Fruit fly (Drosophila melanogaster) whole organism, embryonic: Measurements from ENCODE around the gene ppk17.
A peak's percentile ranks its signal among the peaks of the same experiment; 100 is the strongest.

Experiments
- Aef1 ChIP-seq: fragments of 200-800 bp; sonication (Bioruptor generic); IDR thresholded peaks from 3 replicates; pipeline ENCODE4 v1.3.6; 2022; ENCODE audit warnings: missing biosample characterization, missing genetic modification characterization
- CG11085 ChIP-seq: fragments of 200-800 bp; sonication (Bioruptor generic); IDR thresholded peaks from 2 replicates; pipeline ENCODE4 v1.3.6; 2022; ENCODE audit warnings: missing biosample characterization, missing genetic modification characterization
- CG11247 ChIP-seq: fragments of 200-800 bp; sonication (Bioruptor generic); IDR thresholded peaks from 2 replicates; pipeline ENCODE4 v1.3.6; 2022; ENCODE audit warnings: missing biosample characterization, missing genetic modification characterization
- CG11504 ChIP-seq: fragments of 200-800 bp; sonication (Bioruptor generic); optimal IDR thresholded peaks from 3 replicates; lab custom pipeline; 2019; ENCODE audit warnings: missing biosample characterization, mild to moderate bottlenecking, missing genetic modification characterization, moderate library complexity
- CG12236 ChIP-seq: fragments of 200-800 bp; sonication (Bioruptor generic); optimal IDR thresholded peaks from 2 replicates; lab custom pipeline; 2016; ENCODE audit warnings: missing biosample characterization, missing genetic modification characterization
- CG17328 ChIP-seq: fragments of 200-800 bp; sonication (Bioruptor generic); IDR thresholded peaks from 2 replicates; pipeline ENCODE4 v1.3.6; 2022; ENCODE audit warnings: missing biosample characterization, missing genetic modification characterization
- CG2889 ChIP-seq: fragments of 200-800 bp; sonication (Bioruptor generic); IDR thresholded peaks from 3 replicates; pipeline ENCODE4 v1.3.6; 2022; ENCODE audit warnings: missing biosample characterization, missing genetic modification characterization
- CG30431 ChIP-seq: fragments of 200-800 bp; sonication (Bioruptor generic); optimal IDR thresholded peaks from 2 replicates; lab custom pipeline; 2017; ENCODE audit warnings: missing biosample characterization, missing genetic modification characterization
- CG31224 ChIP-seq: fragments of 200-800 bp; sonication (Bioruptor generic); IDR thresholded peaks from 2 replicates; pipeline ENCODE4 v1.3.6; 2022; ENCODE audit warnings: missing biosample characterization, missing genetic modification characterization
- CG3995 ChIP-seq: fragments of 200-800 bp; sonication (Bioruptor generic); optimal IDR thresholded peaks from 3 replicates; lab custom pipeline; 2016; ENCODE audit warnings: missing biosample characterization, missing genetic modification characterization
- CG4820 ChIP-seq: fragments of 200-800 bp; sonication (Bioruptor generic); optimal IDR thresholded peaks from 3 replicates; lab custom pipeline; 2016; ENCODE audit warnings: missing biosample characterization, missing genetic modification characterization
- CG6689 ChIP-seq: fragments of 200-800 bp; sonication (Bioruptor generic); IDR thresholded peaks from 2 replicates; pipeline ENCODE4 v1.3.6; 2022; ENCODE audit warnings: missing biosample characterization, missing genetic modification characterization
- CG7556 ChIP-seq: fragments of 200-800 bp; sonication (Bioruptor generic); optimal IDR thresholded peaks from 2 replicates; lab custom pipeline; 2017; ENCODE audit warnings: missing biosample characterization, mild to moderate bottlenecking, missing genetic modification characterization
- CG8290 ChIP-seq, 3 experiments: fragments of 200-800 bp; sonication (Bioruptor generic); optimal IDR thresholded peaks; 2 replicates each; lab custom pipeline; 2016 to 2019; ENCODE audit warnings: missing biosample characterization in 3 of 3, missing genetic modification characterization in 3 of 3, mild to moderate bottlenecking in 2 of 3, moderate library complexity in 1 of 3
- CG8359 ChIP-seq: fragments of 200-800 bp; sonication (Bioruptor generic); optimal IDR thresholded peaks from 2 replicates; lab custom pipeline; 2017; ENCODE audit warnings: missing biosample characterization, mild to moderate bottlenecking, missing genetic modification characterization, borderline replicate concordance
- CG9932 ChIP-seq: fragments of 200-800 bp; sonication (Bioruptor generic); IDR thresholded peaks from 2 replicates; pipeline ENCODE4 v1.3.6; 2022; ENCODE audit warnings: missing biosample characterization, missing genetic modification characterization
- D19B ChIP-seq: fragments of 200-800 bp; sonication (Bioruptor generic); optimal IDR thresholded peaks from 2 replicates; lab custom pipeline; 2017; ENCODE audit warnings: missing biosample characterization, mild to moderate bottlenecking, missing genetic modification characterization
- Dll ChIP-seq: fragments of 200-800 bp; sonication (Bioruptor generic); IDR thresholded peaks from 4 replicates; pipeline ENCODE4 v1.3.6; 2022; ENCODE audit warnings: missing biosample characterization, missing genetic modification characterization; ENCODE audit not compliant: partially characterized antibody
- Elba2 ChIP-seq: fragments of 200-800 bp; sonication (Bioruptor generic); optimal IDR thresholded peaks from 3 replicates; lab custom pipeline; 2016; ENCODE audit warnings: missing biosample characterization, missing genetic modification characterization
- Ets65A ChIP-seq: fragments of 200-800 bp; sonication (Bioruptor generic); peaks from one replicate; lab custom pipeline; 2016; ENCODE audit warnings: missing biosample characterization, missing genetic modification characterization
- Fer3 ChIP-seq: fragments of 200-800 bp; sonication (Bioruptor generic); optimal IDR thresholded peaks from 2 replicates; lab custom pipeline; 2018; ENCODE audit warnings: missing biosample characterization, mild to moderate bottlenecking, missing genetic modification characterization, moderate library complexity
- HLH4C ChIP-seq: fragments of 200-800 bp; sonication (Bioruptor generic); IDR thresholded peaks from 3 replicates; pipeline ENCODE4 v1.3.6; 2022; ENCODE audit warnings: missing biosample characterization, missing genetic modification characterization; ENCODE audit not compliant: partially characterized antibody
- Hmx ChIP-seq: fragments of 200-800 bp; sonication (Bioruptor generic); optimal IDR thresholded peaks from 2 replicates; lab custom pipeline; 2016; ENCODE audit warnings: missing biosample characterization, missing genetic modification characterization
- Hsf ChIP-seq: fragments of 200-800 bp; sonication (Bioruptor generic); optimal IDR thresholded peaks from 3 replicates; lab custom pipeline; 2016; ENCODE audit warnings: missing biosample characterization, missing genetic modification characterization
- Lpt ChIP-seq: fragments of >200 bp; optimal IDR thresholded peaks from 2 replicates; lab custom pipeline; 2018; ENCODE audit warnings: missing biosample characterization, missing genetic modification characterization
- Med ChIP-seq: fragments of 200-800 bp; sonication (Bioruptor generic); peaks from one replicate; lab custom pipeline; 2016; ENCODE audit warnings: missing biosample characterization, missing genetic modification characterization, mild to moderate bottlenecking, inconsistent platforms, moderate library complexity
- Myb ChIP-seq: fragments of 200-800 bp; sonication (Bioruptor generic); optimal IDR thresholded peaks from 2 replicates; lab custom pipeline; 2016; ENCODE audit warnings: missing biosample characterization, missing genetic modification characterization
- Trl ChIP-seq, 3 experiments: fragments of >200 bp in 2 of 3; fragments of 200-800 bp in 1 of 3; sonication (Bioruptor generic) in 1 of 3; optimal IDR thresholded peaks; 2 replicates in 1 of 3; 3 replicates in 2 of 3; lab custom pipeline; 2016 to 2017; ENCODE audit warnings: missing biosample characterization in 1 of 3, missing genetic modification characterization in 1 of 3
- Vsx1 ChIP-seq: fragments of 200-800 bp; sonication (Bioruptor generic); optimal IDR thresholded peaks from 2 replicates; lab custom pipeline; 2017; ENCODE audit warnings: missing biosample characterization, mild to moderate bottlenecking, missing genetic modification characterization, missing genetic modification reagents
- Xbp1 ChIP-seq: fragments of 200-800 bp; sonication (Bioruptor generic); optimal IDR thresholded peaks from 3 replicates; lab custom pipeline; 2016; ENCODE audit warnings: missing biosample characterization, mild to moderate bottlenecking, missing genetic modification characterization
- amos ChIP-seq: fragments of 200-800 bp; sonication (Bioruptor generic); IDR thresholded peaks from 2 replicates; pipeline ENCODE4 v1.3.6; 2022; ENCODE audit warnings: missing biosample characterization, missing genetic modification characterization; ENCODE audit not compliant: partially characterized antibody
- aop ChIP-seq: fragments of 200-800 bp; sonication (Bioruptor generic); IDR thresholded peaks from 2 replicates; pipeline ENCODE4 v1.3.6; 2022; ENCODE audit warnings: missing biosample characterization, missing genetic modification characterization
- az2 ChIP-seq: fragments of 200-800 bp; sonication (Bioruptor generic); optimal IDR thresholded peaks from 3 replicates; lab custom pipeline; 2016; ENCODE audit warnings: missing biosample characterization, missing genetic modification characterization
- bcd ChIP-seq: fragments of 200-800 bp; sonication (Bioruptor generic); optimal IDR thresholded peaks from 2 replicates; lab custom pipeline; 2017; ENCODE audit warnings: missing biosample characterization, mild to moderate bottlenecking, missing genetic modification characterization
- caup ChIP-seq: fragments of 200-800 bp; sonication (Bioruptor generic); optimal IDR thresholded peaks from 3 replicates; lab custom pipeline; 2017; ENCODE audit warnings: missing biosample characterization, mild to moderate bottlenecking, missing genetic modification characterization, moderate library complexity; ENCODE audit not compliant: severe bottlenecking
- crol ChIP-seq: fragments of 200-800 bp; sonication (Bioruptor generic); IDR thresholded peaks from 2 replicates; pipeline ENCODE4 v1.3.6; 2022; ENCODE audit warnings: missing biosample characterization, missing genetic modification characterization
- ewg ChIP-seq: fragments of 200-800 bp; sonication (Bioruptor generic); optimal IDR thresholded peaks from 3 replicates; lab custom pipeline; 2017; ENCODE audit warnings: mild to moderate bottlenecking, missing biosample characterization, missing genetic modification reagents, missing genetic modification characterization
- gem ChIP-seq: fragments of 200-800 bp; sonication (Bioruptor generic); optimal IDR thresholded peaks from 2 replicates; lab custom pipeline; 2019; ENCODE audit warnings: missing biosample characterization, mild to moderate bottlenecking, missing genetic modification characterization, moderate library complexity
- hbn ChIP-seq: fragments of 200-800 bp; sonication (Bioruptor generic); IDR thresholded peaks from 2 replicates; pipeline ENCODE4 v1.3.6; 2022; ENCODE audit warnings: missing biosample characterization, missing genetic modification characterization; ENCODE audit not compliant: partially characterized antibody
- hkb ChIP-seq, 2 experiments: fragments of 200-800 bp in 1 of 2; fragments of >200 bp in 1 of 2; sonication (Bioruptor generic) in 1 of 2; IDR thresholded peaks in 1 of 2; optimal IDR thresholded peaks in 1 of 2; 2 replicates each; pipeline versions ENCODE4 v1.3.6 to Lab custom; 2017 to 2022; ENCODE audit warnings: missing biosample characterization in 1 of 2, missing genetic modification characterization in 1 of 2
- kah ChIP-seq: fragments of 200-800 bp; sonication (Bioruptor generic); optimal IDR thresholded peaks from 2 replicates; lab custom pipeline; 2018; ENCODE audit warnings: missing biosample characterization, mild to moderate bottlenecking, missing genetic modification characterization
- kni ChIP-seq: fragments of 200-800 bp; sonication (Bioruptor generic); optimal IDR thresholded peaks from 3 replicates; lab custom pipeline; 2017; ENCODE audit warnings: mild to moderate bottlenecking, missing biosample characterization, missing genetic modification reagents, missing genetic modification characterization
- sc ChIP-seq, 3 experiments: fragments of >200 bp in 2 of 3; fragments of 200-800 bp in 1 of 3; sonication (Bioruptor generic) in 1 of 3; optimal IDR thresholded peaks; 2 replicates in 2 of 3; 3 replicates in 1 of 3; lab custom pipeline; 2017; ENCODE audit warnings: mild to moderate bottlenecking in 1 of 3, missing biosample characterization in 1 of 3, missing genetic modification characterization in 1 of 3, missing genetic modification reagents in 1 of 3
- sima ChIP-seq: fragments of 200-800 bp; sonication (Bioruptor generic); optimal IDR thresholded peaks from 2 replicates; lab custom pipeline; 2016; ENCODE audit warnings: missing biosample characterization, missing genetic modification characterization
- tup ChIP-seq: fragments of 200-800 bp; sonication (Bioruptor generic); optimal IDR thresholded peaks from 2 replicates; lab custom pipeline; 2016; ENCODE audit warnings: missing biosample characterization, mild to moderate bottlenecking, missing genetic modification characterization, moderate library complexity
- zf30C ChIP-seq: fragments of 200-800 bp; sonication (Bioruptor generic); optimal IDR thresholded peaks from 3 replicates; lab custom pipeline; 2018; ENCODE audit warnings: missing biosample characterization, mild to moderate bottlenecking, missing genetic modification characterization

The ppk17 gene

DNA sequence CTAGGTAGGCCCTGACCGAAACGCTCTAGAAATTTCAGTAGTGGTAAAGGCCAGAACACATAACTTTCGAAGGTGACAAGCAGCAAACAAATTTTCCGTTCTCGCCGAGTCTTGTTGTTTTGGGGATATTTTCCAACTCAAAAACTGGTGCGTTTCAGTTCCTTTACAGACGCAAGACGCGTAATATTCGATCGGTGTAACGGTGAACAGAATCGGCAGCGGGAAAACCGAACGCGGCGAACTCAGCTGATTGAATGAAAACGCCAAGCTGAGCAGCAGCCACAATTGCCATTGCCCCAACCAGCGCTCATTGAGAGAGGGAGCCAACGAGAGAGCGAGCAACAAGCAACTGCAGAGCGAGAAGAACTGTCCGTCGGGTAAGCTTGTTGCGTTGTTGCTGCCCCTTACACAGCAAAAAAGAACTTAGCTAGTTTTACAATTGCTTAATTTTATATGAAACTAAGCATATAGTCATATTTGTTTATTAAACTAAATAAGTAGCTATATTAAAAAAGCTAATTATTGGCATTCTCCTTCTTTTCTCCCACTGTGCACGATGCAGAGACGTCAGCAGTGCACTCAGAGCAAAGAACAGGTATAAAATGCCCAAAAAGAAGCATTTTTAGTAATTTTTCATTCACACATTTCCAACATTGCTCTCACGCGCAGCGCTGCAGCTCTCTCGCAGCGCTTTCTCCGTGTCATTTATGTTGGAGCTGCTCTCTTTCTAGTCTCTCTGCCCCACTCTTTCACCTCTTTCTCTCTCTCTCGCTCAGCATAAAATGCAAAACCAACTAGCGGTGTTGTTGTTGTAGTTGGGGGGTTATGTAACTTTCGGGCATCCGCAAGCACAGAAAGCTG, 44.3 kb downstream of the ppk17 start, which contains the start of the genes Cyt-c-d and CG31808 (continued):
- TF ChIP-seq CG3995 (GFP tag; lab: Kevin White, UChicago) = peak; percentile 46
- peak; percentile 93 for TF ChIP-seq zf30C (GFP tag; lab: Kevin White, UChicago)
- peak; percentile 85 for TF ChIP-seq kni
- peak; percentile 84 for TF ChIP-seq CG9932 (GFP tag; lab: Robert Waterston, UW)
- TF ChIP-seq hkb (optimal IDR thresholded peaks at IDR 0.05; lab: Kevin White, UChicago) = no peak
- peak; percentile 98 for TF ChIP-seq hkb (GFP tag; IDR thresholded peaks at IDR 0.05; lab: Robert Waterston, UW)
- TF ChIP-seq CG11085 (GFP tag; lab: Robert Waterston, UW) = peak; percentile 85
- TF ChIP-seq HLH4C (GFP tag; lab: Robert Waterston, UW) = no peak
- peak; percentile 99 for TF ChIP-seq gem (tag; lab: Kevin White, UChicago)
- peak; percentile 71 for TF ChIP-seq Myb (GFP tag; lab: Kevin White, UChicago)
- no peak for TF ChIP-seq Elba2
- peak; percentile 68 for TF ChIP-seq sima (GFP tag; lab: Kevin White, UChicago)
- peak; percentile 99 for TF ChIP-seq CG17328
- TF ChIP-seq D19B (GFP tag; lab: Kevin White, UChicago) = peak; percentile 78
- peak; percentile 95 for TF ChIP-seq ewg (GFP tag; lab: Kevin White, UChicago)
- no peak for TF ChIP-seq sc (optimal IDR thresholded peaks at IDR 0.05; lab: Kevin White, UChicago)
- peak; percentile 97 for TF ChIP-seq sc (GFP tag; optimal IDR thresholded peaks at IDR 0.05; lab: Kevin White, UChicago)
- TF ChIP-seq CG2889 (GFP tag; lab: Robert Waterston, UW) = peak; percentile 95
- peak; percentile 92 for TF ChIP-seq tup
- peak; percentile 99 for TF ChIP-seq CG7556 (GFP tag; lab: Kevin White, UChicago)
- TF ChIP-seq hbn = no peak
- TF ChIP-seq Vsx1 (GFP tag; lab: Kevin White, UChicago) = peak; percentile 98
- TF ChIP-seq caup = peak; percentile 95
- no peak for TF ChIP-seq Lpt (GFP tag; lab: Kevin White, UChicago)
- TF ChIP-seq CG30431 (GFP tag; lab: Kevin White, UChicago) = peak; percentile 94
- peak; percentile 98 for TF ChIP-seq Hsf (GFP tag; lab: Kevin White, UChicago)
- peak; percentile 97 for TF ChIP-seq Xbp1 (GFP tag; lab: Kevin White, UChicago)
- peak; percentile 98 for TF ChIP-seq CG6689 (GFP tag; lab: Robert Waterston, UW)
- TF ChIP-seq CG8359 (GFP tag; lab: Kevin White, UChicago) = peak; percentile 92
- no peak; the same call in 1 of the 2 replicates for TF ChIP-seq amos
- peak; percentile 88 for TF ChIP-seq CG8290 (GFP tag; optimal IDR thresholded peaks at IDR 0.05; lab: Kevin White, UChicago)
- TF ChIP-seq CG8290 (tag; optimal IDR thresholded peaks at IDR 0.05; lab: Kevin White, UChicago) = peak; percentile 84 to 93
- peak; percentile 95 for TF ChIP-seq Fer3 (tag; lab: Kevin White, UChicago)
- peak; percentile 93 to 94 for TF ChIP-seq Trl (optimal IDR thresholded peaks at IDR 0.05; lab: Kevin White, UChicago)
- peak; percentile 85 for TF ChIP-seq Trl (GFP tag; optimal IDR thresholded peaks at IDR 0.05; lab: Kevin White, UChicago)
- peak; percentile 94 for TF ChIP-seq CG11247 (GFP tag; lab: Robert Waterston, UW)
- no peak; the same call in 1 of the 2 replicates for TF ChIP-seq crol (GFP tag; lab: Robert Waterston, UW)
- peak; percentile 98 for TF ChIP-seq az2 (GFP tag; lab: Kevin White, UChicago)
- peak; percentile 97 for TF ChIP-seq bcd (GFP tag; lab: Kevin White, UChicago)
- peak; percentile 35; the same call in 1 of the 4 replicates for TF ChIP-seq Dll (GFP tag; lab: Robert Waterston, UW)
- peak; percentile 98 for TF ChIP-seq Ets65A (GFP tag; lab: Kevin White, UChicago)
- TF ChIP-seq kah = peak; percentile 90
- peak; percentile 90 for TF ChIP-seq aop
- peak; percentile 95 for TF ChIP-seq CG4820 (GFP tag; lab: Kevin White, UChicago)
- TF ChIP-seq Aef1 (GFP tag; lab: Robert Waterston, UW) = peak; percentile 98
- peak; percentile 97 for TF ChIP-seq CG11504 (tag; lab: Kevin White, UChicago)
- TF ChIP-seq CG31224 = peak; percentile 86
- TF ChIP-seq Hmx = peak; percentile 85
- peak; percentile 85 for TF ChIP-seq CG12236
- TF ChIP-seq Med (GFP tag; lab: Kevin White, UChicago) = peak; percentile 99
